Fruit fly (Drosophila melanogaster) whole organism: ENCODE measurements around the gene sturkopf.

ENCODE experiments used
- CG8478 ChIP-seq: fragments of >200 bp; optimal IDR thresholded peaks from 2 replicates; lab custom pipeline; 2018; ENCODE audit warnings: inconsistent platforms
- Dll ChIP-seq: fragments of >200 bp; optimal IDR thresholded peaks from 2 replicates; lab custom pipeline; 2017
- EcR ChIP-seq, 2 experiments: fragments of >200 bp; optimal IDR thresholded peaks; 2 replicates each; lab custom pipeline; 2017; ENCODE audit warnings: missing biosample characterization in 2 of 2, missing genetic modification characterization in 2 of 2, missing genetic modification reagents in 2 of 2
- pan ChIP-seq: fragments of >200 bp; optimal IDR thresholded peaks from 2 replicates; lab custom pipeline; 2017
- psq ChIP-seq: fragments of >200 bp; optimal IDR thresholded peaks from 2 replicates; lab custom pipeline; 2017
- usp ChIP-seq: fragments of >200 bp; optimal IDR thresholded peaks from 2 replicates; lab custom pipeline; 2017; ENCODE audit warnings: missing biosample characterization, missing genetic modification characterization, mixed read lengths

The sturkopf gene

dm6 chr3L:1322159-1322558 is 9.0 kb upstream of the sturkopf start:
- TF ChIP-seq Dll (lab: Kevin White, UChicago) (no peak), pan (lab: Kevin White, UChicago) (no peak)

DNA sequence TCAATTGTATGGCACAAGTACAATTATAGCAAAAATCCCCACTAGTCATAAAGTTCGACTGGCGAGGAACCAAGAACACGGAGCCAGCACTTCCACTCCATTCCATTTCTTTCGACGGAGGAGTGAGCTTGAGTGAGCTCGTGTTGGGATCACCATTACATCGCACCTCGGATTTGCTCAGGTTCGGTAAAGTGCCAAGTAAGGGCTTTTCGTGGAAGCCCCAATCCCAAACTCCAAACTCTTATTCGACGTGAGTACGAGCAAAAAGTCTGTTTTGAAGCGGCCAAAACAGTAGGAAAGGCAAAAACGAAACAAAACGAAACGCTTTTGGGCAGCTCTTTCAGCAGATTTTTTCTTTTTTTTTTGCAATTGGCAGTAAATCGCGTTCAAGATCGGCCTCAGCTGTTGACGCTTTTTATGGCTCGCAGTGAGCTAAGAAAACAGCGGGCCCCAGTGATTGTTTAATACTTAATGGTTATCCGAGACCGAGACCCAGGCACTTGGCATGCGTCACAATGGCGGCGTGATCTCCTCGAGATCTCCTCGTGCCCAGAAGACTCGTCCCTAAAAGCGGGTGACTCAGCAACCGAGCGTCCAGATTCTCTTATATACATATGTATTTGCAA is 7.9 kb upstream of the sturkopf start:
- TF ChIP-seq psq (lab: Kevin White, UChicago), result no peak
- TF ChIP-seq Dll (lab: Kevin White, UChicago), result no peak
- no peak for TF ChIP-seq pan (lab: Kevin White, UChicago)
- no peak for TF ChIP-seq EcR (GFP tag; optimal IDR thresholded peaks at IDR 0.05; lab: Kevin White, UChicago)
- no peak for TF ChIP-seq CG8478

- TF ChIP-seq usp (GFP tag; lab: Kevin White, UChicago) (no peak), Dll (lab: Kevin White, UChicago) (no peak), pan (lab: Kevin White, UChicago) (no peak), EcR (GFP tag; optimal IDR thresholded peaks at IDR 0.05; lab: Kevin White, UChicago) (no peak), CG8478 (no peak)
Measured at dm6 chr3L:1320230-1320930, 7.2 kb upstream of the sturkopf start.

dm6 chr3L:1319097-1319725 is 6.0 kb upstream of the sturkopf start:
- TF ChIP-seq CG8478 (no peak), psq (lab: Kevin White, UChicago) (no peak), usp (GFP tag; lab: Kevin White, UChicago) (no peak), Dll (lab: Kevin White, UChicago) (no peak), pan (lab: Kevin White, UChicago) (no peak), EcR (GFP tag; optimal IDR thresholded peaks at IDR 0.05; lab: Kevin White, UChicago) (no peak)

DNA sequence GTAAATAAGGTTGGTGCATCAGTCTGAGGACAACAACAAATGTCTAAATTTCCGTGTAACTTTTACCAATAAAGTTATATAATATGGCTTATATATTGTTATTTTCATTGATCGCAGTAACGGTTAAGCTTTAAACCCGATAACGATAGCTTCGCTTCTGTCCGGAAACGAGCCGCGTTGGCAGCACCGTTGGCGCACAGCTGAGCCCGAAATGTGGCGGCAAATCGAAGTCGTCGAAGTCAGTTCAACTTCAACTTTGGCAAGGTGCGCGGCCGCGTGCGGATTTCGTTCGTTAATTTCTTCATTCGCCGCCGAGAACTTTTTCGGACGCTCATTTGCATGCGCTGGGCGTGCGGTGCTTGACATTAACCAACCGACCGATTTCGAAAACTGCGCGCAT is 5.1 kb upstream of the sturkopf start, which contains the start of gene Myo61F:
Gene Myo61F, plus strand, starts transcription at position 240 of the 400 bp plus-strand sequence.
- TF ChIP-seq EcR (GFP tag; optimal IDR thresholded peaks at IDR 0.05; lab: Kevin White, UChicago) (no peak), CG8478 (no peak), usp (GFP tag; lab: Kevin White, UChicago) (no peak), pan (lab: Kevin White, UChicago) (no peak), Dll (lab: Kevin White, UChicago) (no peak), psq (lab: Kevin White, UChicago) (no peak)

dm6 chr3L:1307005-1307632 is 6.1 kb downstream of the sturkopf start, which contains the start of the genes Ctr9 and Nt5a:
Gene Ctr9 (plus strand): TSS chr3L:1307224.
Gene Nt5a (minus strand): TSS chr3L:1307418.
- no peak for TF ChIP-seq usp (GFP tag; lab: Kevin White, UChicago)
- no peak for TF ChIP-seq pan (lab: Kevin White, UChicago)
- TF ChIP-seq CG8478, result no peak

DNA sequence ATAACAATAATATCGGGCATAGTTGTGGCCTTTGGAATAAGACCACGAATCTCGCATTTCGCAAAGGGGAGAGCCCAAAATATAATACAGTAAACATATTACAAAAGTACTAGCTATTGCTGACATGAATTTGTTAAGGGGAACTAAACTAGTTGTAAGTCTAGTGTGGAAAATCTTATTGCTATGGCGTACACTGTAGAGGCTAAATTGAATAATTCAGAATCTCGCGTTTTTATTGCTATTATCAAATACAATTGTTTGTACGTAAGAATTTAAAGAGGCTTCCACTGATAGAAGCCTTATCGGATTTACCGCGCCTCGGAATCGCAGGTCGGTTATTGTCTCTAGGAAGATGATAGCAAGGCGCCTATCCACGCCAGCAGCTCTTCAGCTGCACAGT is 7.9 kb downstream of the sturkopf start:
- TF ChIP-seq CG8478 (no peak), Dll (lab: Kevin White, UChicago) (no peak), psq (lab: Kevin White, UChicago) (no peak), usp (GFP tag; lab: Kevin White, UChicago) (no peak), pan (lab: Kevin White, UChicago) (no peak), EcR (GFP tag; optimal IDR thresholded peaks at IDR 0.05; lab: Kevin White, UChicago) (no peak)

DNA sequence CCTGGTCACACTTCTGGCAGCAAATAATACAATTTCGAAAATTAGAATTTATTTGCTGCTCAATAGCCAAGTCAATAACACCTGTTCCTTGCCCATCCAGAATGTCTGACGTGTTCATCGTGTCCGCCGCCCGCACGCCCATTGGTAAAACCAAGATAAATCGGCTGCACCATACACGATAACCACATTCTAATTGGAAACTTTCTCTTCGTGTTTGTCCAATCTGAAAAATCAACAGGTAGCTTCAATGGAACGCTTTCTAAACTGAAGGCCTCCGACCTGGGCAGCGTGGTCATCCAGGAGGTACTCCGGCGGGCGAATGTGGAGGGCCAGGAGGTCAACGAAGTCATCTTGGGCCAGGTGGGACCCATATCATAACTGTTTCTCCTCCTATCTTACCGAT is 10.2 kb downstream of the sturkopf start:
- no peak for TF ChIP-seq EcR (GFP tag; optimal IDR thresholded peaks at IDR 0.05; lab: Kevin White, UChicago)
- TF ChIP-seq pan (lab: Kevin White, UChicago), result no peak
- no peak for TF ChIP-seq usp (GFP tag; lab: Kevin White, UChicago)
- no peak for TF ChIP-seq psq (lab: Kevin White, UChicago)
- TF ChIP-seq Dll (lab: Kevin White, UChicago), result no peak
- TF ChIP-seq CG8478, result no peak

- TF ChIP-seq EcR (GFP tag; optimal IDR thresholded peaks at IDR 0.05; lab: Kevin White, UChicago) (no peak), pan (lab: Kevin White, UChicago) (no peak), usp (GFP tag; lab: Kevin White, UChicago) (no peak), psq (lab: Kevin White, UChicago) (no peak), Dll (lab: Kevin White, UChicago) (no peak), CG8478 (no peak)
Measured at dm6 chr3L:1302234-1302949, 10.8 kb downstream of the sturkopf start, which contains the start of the genes Rac1 and Acat2. Gene Rac1 (minus strand): TSS chr3L:1302683. Gene Acat2 (plus strand): TSS chr3L:1302944.

DNA sequence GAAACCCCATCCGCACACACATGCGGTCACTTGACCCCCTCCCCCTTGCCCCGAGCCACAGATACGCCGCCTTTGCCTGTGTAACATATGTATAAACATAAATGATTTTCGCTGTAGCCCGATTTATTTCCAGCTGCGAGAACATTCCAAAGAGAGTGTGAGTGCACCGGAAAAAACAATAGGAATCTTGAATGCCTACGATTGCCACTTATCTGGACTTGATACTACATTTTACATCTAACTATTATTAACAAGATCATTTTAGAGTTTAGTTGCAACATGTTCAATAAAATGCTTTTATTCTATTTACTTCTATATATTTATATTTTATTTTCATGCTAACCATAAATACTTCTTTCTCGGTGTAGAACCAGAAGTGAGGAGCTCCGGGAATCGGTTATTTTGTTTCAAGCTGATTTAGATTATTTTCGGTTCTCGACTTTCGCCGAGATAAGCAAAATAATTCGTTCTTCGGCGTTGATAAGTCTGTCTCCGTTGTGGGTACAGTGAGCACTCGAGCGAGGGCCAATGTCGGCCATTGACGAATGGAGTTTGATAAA is 13.0 kb downstream of the sturkopf start:
- TF ChIP-seq pan (lab: Kevin White, UChicago) (no peak), Dll (lab: Kevin White, UChicago) (no peak), CG8478 (no peak), EcR (GFP tag; optimal IDR thresholded peaks at IDR 0.05; lab: Kevin White, UChicago) (no peak), usp (GFP tag; lab: Kevin White, UChicago) (no peak), psq (lab: Kevin White, UChicago) (no peak)
